Worm (Caenorhabditis elegans) whole organism, late embryonic: ENCODE measurements around the gene pipp-4P.
"Not testable (repeated sequence)": the region's sequence is repeated elsewhere in the genome, so short reads cannot be mapped to it uniquely, and the experiment has no call there.

ENCODE experiments used
- K02D7.2 ChIP-seq: sonication (generic microtip); optimal IDR thresholded peaks from 2 replicates; lab custom pipeline; 2017; ENCODE audit warnings: mild to moderate bottlenecking, missing genetic modification characterization, missing compliant biosample characterization
- che-1 ChIP-seq: sonication (generic microtip); optimal IDR thresholded peaks from 2 replicates; lab custom pipeline; 2016; ENCODE audit warnings: mild to moderate bottlenecking, missing genetic modification characterization, missing compliant biosample characterization
- elt-2 ChIP-seq: sonication (generic microtip); optimal IDR thresholded peaks from 2 replicates; lab custom pipeline; 2016; ENCODE audit warnings: missing genetic modification reagents, missing genetic modification characterization, missing compliant biosample characterization
- ets-4 ChIP-seq: sonication (generic microtip); optimal IDR thresholded peaks from 2 replicates; lab custom pipeline; 2016; ENCODE audit warnings: missing genetic modification characterization, missing compliant biosample characterization
- pax-1 ChIP-seq: fragments of 150-350 bp; optimal IDR thresholded peaks from 2 replicates; lab custom pipeline; 2014; ENCODE audit warnings: missing biosample characterization, missing genetic modification characterization
- sox-2 ChIP-seq: fragments of 200-800 bp; sonication (Bioruptor generic); IDR thresholded peaks from 2 replicates; pipeline ENCODE4 v1.3.6; 2022; ENCODE audit warnings: missing genetic modification reagents, missing genetic modification characterization, missing compliant biosample characterization
- tbx-2 ChIP-seq: sonication (generic microtip); optimal IDR thresholded peaks from 2 replicates; lab custom pipeline; 2016; ENCODE audit warnings: missing genetic modification characterization, missing compliant biosample characterization

DNA sequence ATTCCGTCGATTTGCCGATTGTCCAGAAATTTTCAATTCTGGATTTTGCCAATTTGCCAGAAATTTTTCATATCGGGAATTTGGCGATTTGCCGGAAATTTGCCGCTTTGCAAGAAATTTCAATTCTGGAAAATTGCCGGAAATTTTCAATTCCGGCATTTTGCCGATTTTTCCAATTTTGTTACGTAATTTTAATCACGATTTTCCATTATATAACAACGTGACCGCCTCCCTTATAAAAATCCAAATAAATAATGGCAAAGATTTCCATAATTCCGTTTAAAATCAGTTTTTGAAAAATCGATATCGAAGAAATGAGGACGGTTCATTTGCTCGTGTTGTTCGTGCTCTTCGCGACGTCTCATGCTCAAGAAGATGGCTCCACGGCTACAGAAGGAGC lies 27.7 kb downstream of the pipp-4P start, which contains the start of gene H34I24.1:
- not testable (repeated sequence) for TF ChIP-seq ets-4; sox-2 (GFP tag; lab: Robert Waterston, UW); pax-1 (tag; lab: Kevin White, UChicago); K02D7.2 (tag; lab: Kevin White, UChicago); elt-2 (tag; lab: Kevin White, UChicago); tbx-2 (tag; lab: Kevin White, UChicago); che-1 (tag; lab: Kevin White, UChicago)
